Fruit fly (Drosophila melanogaster): ENCODE data around the gene CG17328.
A peak's percentile ranks its signal among the peaks of the same experiment; 100 is the strongest.

The CG17328 gene

DNA sequence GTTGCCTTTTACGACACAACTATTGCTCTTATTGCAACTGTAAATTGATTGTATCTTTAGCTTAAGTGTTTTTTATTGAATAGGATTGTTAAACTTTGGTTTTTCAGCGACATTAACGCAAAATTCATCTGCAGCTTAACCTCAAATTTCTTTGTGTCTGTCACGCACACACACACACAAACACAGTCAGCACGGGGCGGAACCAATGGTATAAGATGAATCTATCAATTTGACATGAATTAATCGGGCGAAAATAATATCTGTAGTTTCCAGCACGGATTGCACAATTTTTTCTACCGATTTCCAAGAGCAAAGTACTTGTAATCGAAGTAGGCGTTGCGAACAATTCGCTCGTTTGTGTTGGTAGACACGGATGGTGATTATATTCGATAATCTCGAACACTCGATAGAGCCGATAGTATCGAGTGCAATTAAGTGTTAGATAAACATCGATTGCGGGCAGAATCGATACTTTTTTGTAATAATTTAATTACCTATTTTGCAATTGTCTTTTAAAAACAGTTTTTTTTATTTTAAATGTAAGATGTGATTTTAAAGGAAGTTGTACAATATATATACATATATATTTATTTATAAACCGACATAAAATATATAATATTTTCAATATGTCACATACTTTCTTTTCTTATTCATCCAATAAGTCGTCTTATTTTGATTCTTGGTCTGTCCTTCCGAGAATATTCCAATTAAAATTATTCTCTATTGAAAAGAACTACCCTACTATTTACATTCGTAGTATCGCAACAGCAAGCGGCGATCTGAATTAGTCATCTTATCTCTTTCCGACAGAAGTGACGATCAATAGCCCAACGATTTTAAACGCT lies 42.3 kb upstream of the CG17328 start, which contains the start of the genes PRL-1 and EndoGI (continued):
- TF ChIP-seq CG9139 (GFP tag; optimal IDR thresholded peaks at IDR 0.05) (peak; percentile 68), OdsH (GFP tag; optimal IDR thresholded peaks at IDR 0.05) (peak; percentile 72), lz (GFP tag; optimal IDR thresholded peaks at IDR 0.05) (peak; percentile 34), svp (GFP tag) (no peak), Hr4 (GFP tag; optimal IDR thresholded peaks at IDR 0.05) (peak; percentile 69), fkh (GFP tag; optimal IDR thresholded peaks at IDR 0.05) (peak; percentile 58), Ets96B (tag; optimal IDR thresholded peaks at IDR 0.05) (peak; percentile 81), CG3919 (GFP tag; optimal IDR thresholded peaks at IDR 0.05) (peak; percentile 70), CG11294 (GFP tag; IDR thresholded peaks at IDR 0.05) (peak; percentile 68; the same call in 1 of the 2 replicates), Eip78C (GFP tag) (peak; percentile 85)

dm6 chr2L:16261576-16262217 lies 38.0 kb upstream of the CG17328 start, which contains the start of the genes twe and CG4935:
Gene twe, minus strand, starts transcription at chr2L:16261877.
Gene CG4935, plus strand, starts transcription at chr2L:16262141.
- TF ChIP-seq CG31627 (GFP tag; optimal IDR thresholded peaks at IDR 0.05) (no peak), Sox14 (GFP tag; optimal IDR thresholded peaks at IDR 0.05) (peak; percentile 35), OdsH (GFP tag; optimal IDR thresholded peaks at IDR 0.05) (peak; percentile 42), CG11762 (GFP tag; optimal IDR thresholded peaks at IDR 0.05; ENCODE audit: insufficient read depth) (no peak), Gug (GFP tag; IDR thresholded peaks at IDR 0.05) (no peak), fkh (GFP tag; optimal IDR thresholded peaks at IDR 0.05) (peak; percentile 5), lz (GFP tag; optimal IDR thresholded peaks at IDR 0.05) (no peak), fd59A (GFP tag; optimal IDR thresholded peaks at IDR 0.05) (no peak), Hr4 (GFP tag; optimal IDR thresholded peaks at IDR 0.05) (peak; percentile 71), Sox15 (GFP tag; optimal IDR thresholded peaks at IDR 0.05) (no peak), salr (GFP tag; optimal IDR thresholded peaks at IDR 0.05) (peak in 1 of 2 experiments; percentile 51), CG7368 (GFP tag; optimal IDR thresholded peaks at IDR 0.05) (no peak), achi (GFP tag; optimal IDR thresholded peaks at IDR 0.05) (peak; percentile 61), Eip78C (GFP tag) (peak; percentile 55), Hr39 (GFP tag; optimal IDR thresholded peaks at IDR 0.05) (no peak), CG10631 (GFP tag; optimal IDR thresholded peaks at IDR 0.05) (peak; percentile 15), cyc (GFP tag; optimal IDR thresholded peaks at IDR 0.05) (no peak), Ets21C (GFP tag; optimal IDR thresholded peaks at IDR 0.05) (no peak), Smox (GFP tag; optimal IDR thresholded peaks at IDR 0.05) (no peak), CG9139 (GFP tag; optimal IDR thresholded peaks at IDR 0.05) (no peak), net (GFP tag; optimal IDR thresholded peaks at IDR 0.05) (peak; percentile 46)

- TF ChIP-seq CG10631 (GFP tag; optimal IDR thresholded peaks at IDR 0.05) (no peak), net (GFP tag; optimal IDR thresholded peaks at IDR 0.05) (no peak), lz (GFP tag; optimal IDR thresholded peaks at IDR 0.05) (no peak), CG11294 (GFP tag; IDR thresholded peaks at IDR 0.05) (no peak), pdm3 (GFP tag; optimal IDR thresholded peaks at IDR 0.05) (no peak), salr (GFP tag; optimal IDR thresholded peaks at IDR 0.05) (no peak), dac (GFP tag; optimal IDR thresholded peaks at IDR 0.05) (no peak), CG10669 (GFP tag; optimal IDR thresholded peaks at IDR 0.05) (no peak), Eip93F (GFP tag; optimal IDR thresholded peaks at IDR 0.05) (no peak), CG11762 (GFP tag; optimal IDR thresholded peaks at IDR 0.05; ENCODE audit: insufficient read depth) (no peak), topi (GFP tag; optimal IDR thresholded peaks at IDR 0.05) (no peak), Smox (GFP tag; optimal IDR thresholded peaks at IDR 0.05) (no peak), CG6276 (GFP tag; optimal IDR thresholded peaks at IDR 0.05) (no peak), CG1621 (tag; optimal IDR thresholded peaks at IDR 0.05) (no peak), Eip78C (GFP tag) (no peak), Sox15 (GFP tag; optimal IDR thresholded peaks at IDR 0.05) (no peak), achi (GFP tag; optimal IDR thresholded peaks at IDR 0.05) (no peak), eg (GFP tag; IDR thresholded peaks at IDR 0.05) (no peak), Hr39 (GFP tag; optimal IDR thresholded peaks at IDR 0.05) (no peak), spab (GFP tag; optimal IDR thresholded peaks at IDR 0.05) (no peak)
These were observed 36.0 kb upstream of the CG17328 start for dm6 chr2L:16263723-16264122.
